Worm (Caenorhabditis elegans) whole organism, early embryonic: ENCODE results near the gene D1044.1.

Source experiments
- F13C5.2 ChIP-seq: sonication (generic microtip); optimal IDR thresholded peaks from 2 replicates; lab custom pipeline; 2017; ENCODE audit warnings: mild to moderate bottlenecking, missing genetic modification characterization, inconsistent platforms, missing compliant biosample characterization
- ama-1 ChIP-seq: fragments of 150-350 bp; optimal IDR thresholded peaks from 2 replicates; lab custom pipeline; 2014
- flt-1 ChIP-seq: fragments of 200-800 bp; sonication (Bioruptor generic); IDR thresholded peaks from 2 replicates; pipeline ENCODE4 v1.3.6; 2022; ENCODE audit warnings: missing genetic modification characterization, missing compliant biosample characterization
- scrt-1 ChIP-seq: fragments of 200-800 bp; sonication (Bioruptor generic); IDR thresholded peaks from 2 replicates; pipeline ENCODE4 v1.3.6; 2022; ENCODE audit warnings: missing genetic modification characterization, missing compliant biosample characterization

- no peak for TF ChIP-seq ama-1 (lab: Kevin White, UChicago)
- TF ChIP-seq F13C5.2 (tag; lab: Kevin White, UChicago): no peak
- TF ChIP-seq flt-1 (GFP tag; lab: Robert Waterston, UW): no peak
- TF ChIP-seq scrt-1: no peak
Observed at ce11 chrIII:5517423-5517822, 26.7 kb upstream of the D1044.1 start, which contains the start of gene nekl-4.
